Fruit fly (Drosophila melanogaster): ENCODE data around the gene Stat92E.

Stat92E gene

dm6 chr3R:20512368-20512767, 39.7 kb downstream of the Stat92E start, which contains the start of gene MFS9:
Gene MFS9, minus strand, starts transcription at chr3R:20512468.
- TF ChIP-seq CG11294 (GFP tag; IDR thresholded peaks at IDR 0.05) (no peak), CG32006 (GFP tag; optimal IDR thresholded peaks at IDR 0.05) (no peak), CG8319 (GFP tag; optimal IDR thresholded peaks at IDR 0.05) (no peak), CG8632 (GFP tag; optimal IDR thresholded peaks at IDR 0.05) (no peak)

DNA sequence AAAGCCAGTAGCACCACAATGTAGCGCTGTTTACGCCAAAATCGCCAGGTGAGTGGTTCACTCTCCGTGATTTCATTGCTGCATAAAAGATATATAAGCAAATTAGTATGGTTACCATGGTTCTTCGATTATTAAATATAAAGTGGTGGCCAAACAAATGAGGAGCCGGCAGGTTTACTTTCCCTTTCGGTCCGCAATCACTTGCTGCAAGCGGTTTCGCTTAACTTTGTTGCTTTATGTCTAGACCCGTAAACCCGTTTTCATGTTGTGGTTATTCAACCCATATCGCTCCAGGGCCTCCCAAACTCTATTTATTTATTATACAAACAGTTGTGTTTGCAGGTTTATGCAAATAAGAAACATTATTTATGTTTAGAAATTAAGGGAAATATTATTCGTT, 42.7 kb downstream of the Stat92E start:
- TF ChIP-seq pdm3 (GFP tag; optimal IDR thresholded peaks at IDR 0.05) (no peak), Blimp-1 (GFP tag; optimal IDR thresholded peaks at IDR 0.05) (peak; percentile 16), dsx (GFP tag; optimal IDR thresholded peaks at IDR 0.05; ENCODE audit: poor library complexity, severe bottlenecking) (peak; percentile 74), fd85E (GFP tag; optimal IDR thresholded peaks at IDR 0.05) (no peak), Eip78C (GFP tag) (peak; percentile 31)

DNA sequence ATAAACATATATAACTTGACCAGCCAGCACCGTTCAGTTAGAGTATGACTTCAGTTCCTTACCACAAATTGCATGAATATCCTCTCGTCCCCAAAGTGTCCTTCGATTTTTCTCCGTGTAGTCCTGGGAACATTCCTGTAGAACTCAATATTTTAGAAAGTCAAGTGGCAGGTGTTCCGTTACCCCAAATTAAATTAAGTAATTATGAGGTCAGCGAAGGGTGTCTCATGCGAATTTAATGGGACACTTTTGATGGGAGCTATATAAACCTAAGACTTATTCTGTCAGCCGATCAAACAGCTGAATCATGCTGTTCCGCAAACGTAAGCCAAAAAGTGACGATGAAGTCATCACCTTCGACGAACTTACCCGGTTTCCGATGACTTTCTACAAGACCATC, 47.6 kb downstream of the Stat92E start, which contains the start of gene Or92a:
Or92a (plus strand) TSS at position 301 of the 400 bp plus-strand sequence.
- TF ChIP-seq fd85E (GFP tag; optimal IDR thresholded peaks at IDR 0.05) (no peak), dsx (GFP tag; optimal IDR thresholded peaks at IDR 0.05; ENCODE audit: poor library complexity, severe bottlenecking) (no peak), CG3032 (tag; optimal IDR thresholded peaks at IDR 0.05) (no peak), CG34406 (GFP tag; optimal IDR thresholded peaks at IDR 0.05) (no peak), CG10631 (GFP tag; optimal IDR thresholded peaks at IDR 0.05) (no peak), fkh (GFP tag; optimal IDR thresholded peaks at IDR 0.05) (no peak), CG4318 (GFP tag; optimal IDR thresholded peaks at IDR 0.05) (no peak), CG1621 (tag; optimal IDR thresholded peaks at IDR 0.05) (no peak), Eip93F (GFP tag; optimal IDR thresholded peaks at IDR 0.05) (no peak)

- no peak for TF ChIP-seq CG8119 (GFP tag; IDR thresholded peaks at IDR 0.05)
Observed at dm6 chr3R:20503646-20504045, 48.5 kb downstream of the Stat92E start, which contains the start of gene MtnB. Gene MtnB, minus strand, starts transcription at chr3R:20503746.

dm6 chr3R:20501910-20502309, 50.2 kb downstream of the Stat92E start, which contains the start of gene CG46441:
Gene CG46441, minus strand, starts transcription at chr3R:20502010.
- TF ChIP-seq Sox15 (GFP tag; optimal IDR thresholded peaks at IDR 0.05) (no peak), CG32006 (GFP tag; optimal IDR thresholded peaks at IDR 0.05) (no peak), Blimp-1 (GFP tag; optimal IDR thresholded peaks at IDR 0.05) (no peak), fkh (GFP tag; optimal IDR thresholded peaks at IDR 0.05) (no peak), Sox14 (GFP tag; optimal IDR thresholded peaks at IDR 0.05) (no peak), CG3032 (tag; optimal IDR thresholded peaks at IDR 0.05) (no peak), CG3919 (GFP tag; optimal IDR thresholded peaks at IDR 0.05) (no peak)

DNA sequence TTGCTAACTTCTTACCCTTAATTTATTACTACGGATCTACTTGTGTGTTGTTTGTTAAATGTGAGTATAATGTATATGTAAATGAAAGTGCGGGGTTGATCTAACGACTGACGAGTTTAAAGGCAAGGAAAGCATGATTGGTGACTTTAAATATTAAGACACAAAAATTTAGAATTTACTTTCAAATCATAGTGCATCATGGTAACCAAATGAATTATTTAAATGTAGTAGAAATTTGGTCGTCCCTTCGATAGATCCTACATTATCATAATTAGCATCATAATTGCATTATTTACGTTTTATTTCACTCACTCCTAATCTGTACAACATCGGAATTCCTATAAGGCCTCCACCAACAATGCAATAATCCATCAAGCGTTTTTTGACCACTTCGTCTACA, 50.8 kb downstream of the Stat92E start, which contains the start of gene Dic2:
Dic2 (minus strand) TSS at position 101 of the 400 bp plus-strand sequence.
- no peak for TF ChIP-seq Eip75B (GFP tag; optimal IDR thresholded peaks at IDR 0.05)
- TF ChIP-seq CG1621 (tag; optimal IDR thresholded peaks at IDR 0.05), result no peak
- TF ChIP-seq Ets96B (tag; optimal IDR thresholded peaks at IDR 0.05), result no peak
- TF ChIP-seq Sox14 (GFP tag; optimal IDR thresholded peaks at IDR 0.05), result no peak
- TF ChIP-seq Lpt (GFP tag; optimal IDR thresholded peaks at IDR 0.05), result no peak
- no peak for TF ChIP-seq CG15336 (GFP tag; IDR thresholded peaks at IDR 0.05)
- TF ChIP-seq acj6 (GFP tag; optimal IDR thresholded peaks at IDR 0.05), result no peak
- TF ChIP-seq dsx (GFP tag; optimal IDR thresholded peaks at IDR 0.05; ENCODE audit: poor library complexity, severe bottlenecking), result no peak
- TF ChIP-seq CG6276 (GFP tag; optimal IDR thresholded peaks at IDR 0.05), result no peak
- TF ChIP-seq CG6163 (GFP tag; IDR thresholded peaks at IDR 0.05), result no peak
- TF ChIP-seq CG11294 (GFP tag; IDR thresholded peaks at IDR 0.05), result no peak
- no peak for TF ChIP-seq Hr4 (GFP tag; optimal IDR thresholded peaks at IDR 0.05)
- TF ChIP-seq CG16779 (tag; optimal IDR thresholded peaks at IDR 0.05), result no peak
- no peak for TF ChIP-seq eg (GFP tag; IDR thresholded peaks at IDR 0.05)
- no peak for TF ChIP-seq CG6808 (GFP tag; optimal IDR thresholded peaks at IDR 0.05)

All from whole organism, prepupa.